Worm (Caenorhabditis elegans): Measurements from ENCODE around the gene znfx-1.

DNA sequence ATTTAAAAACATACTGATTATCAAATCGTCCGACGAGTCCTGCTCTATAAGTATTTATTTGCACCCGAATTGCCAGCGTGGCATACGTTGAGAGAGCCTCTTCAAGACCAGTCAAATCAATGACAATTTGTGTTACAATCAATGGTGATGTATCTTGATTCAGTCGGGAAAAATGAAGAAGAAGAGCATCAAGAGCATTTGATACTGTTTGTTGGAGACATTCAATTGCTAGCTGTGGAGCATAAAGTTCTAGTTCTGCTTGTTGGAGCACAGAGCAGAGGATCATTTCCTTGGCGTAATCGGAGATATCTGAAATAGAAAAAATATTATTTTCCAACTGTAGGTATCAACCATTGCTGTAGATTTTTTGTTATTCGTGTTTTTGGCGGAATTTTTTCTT is 40.0 kb upstream of the znfx-1 start:
- TF ChIP-seq ama-1 (optimal IDR thresholded peaks at IDR 0.05) (no peak), ets-7 (tag; optimal IDR thresholded peaks at IDR 0.05) (no peak), B0310.2 (tag; optimal IDR thresholded peaks at IDR 0.05) (no peak), tbx-11 (GFP tag; IDR thresholded peaks at IDR 0.05) (no peak), ceh-36 (tag; optimal IDR thresholded peaks at IDR 0.05) (no peak), tbx-37 (GFP tag; conservative IDR thresholded peaks at IDR 0.05) (no peak), flt-1 (GFP tag; IDR thresholded peaks at IDR 0.05) (no peak), pes-1 (GFP tag; IDR thresholded peaks at IDR 0.05) (no peak)

All from whole organism, early embryonic.